Fruit fly (Drosophila melanogaster) whole organism, embryonic: ENCODE results near the gene Zn72D.

Experiments used
- Atf3 ChIP-seq: fragments of 200-800 bp; sonication (Bioruptor generic); optimal IDR thresholded peaks from 3 replicates; lab custom pipeline; 2016; ENCODE audit warnings: missing biosample characterization, missing genetic modification characterization
- B-H2 ChIP-seq: fragments of 200-800 bp; sonication (Bioruptor generic); optimal IDR thresholded peaks from 2 replicates; lab custom pipeline; 2018; ENCODE audit warnings: missing biosample characterization, mild to moderate bottlenecking, missing genetic modification characterization
- CG12769 ChIP-seq: fragments of 200-800 bp; sonication (Bioruptor generic); optimal IDR thresholded peaks from 2 replicates; lab custom pipeline; 2019; ENCODE audit warnings: missing biosample characterization, mild to moderate bottlenecking, missing genetic modification characterization, moderate library complexity
- CG13296 ChIP-seq: fragments of 200-800 bp; sonication (Bioruptor generic); optimal IDR thresholded peaks from 3 replicates; lab custom pipeline; 2018; ENCODE audit warnings: missing biosample characterization, mild to moderate bottlenecking, missing genetic modification characterization
- CG13894 ChIP-seq: fragments of 200-800 bp; sonication (Bioruptor generic); optimal IDR thresholded peaks from 3 replicates; lab custom pipeline; 2018; ENCODE audit warnings: missing biosample characterization, mild to moderate bottlenecking, missing genetic modification characterization, moderate library complexity
- CG15011 ChIP-seq: fragments of 200-800 bp; sonication (Bioruptor generic); optimal IDR thresholded peaks from 3 replicates; lab custom pipeline; 2018; ENCODE audit warnings: missing biosample characterization, mild to moderate bottlenecking, missing genetic modification characterization
- CG17568 ChIP-seq: fragments of 200-800 bp; sonication (Bioruptor generic); optimal IDR thresholded peaks from 2 replicates; lab custom pipeline; 2018; ENCODE audit warnings: missing biosample characterization, mild to moderate bottlenecking, missing genetic modification characterization, moderate library complexity
- CG17829 ChIP-seq: fragments of 200-800 bp; optimal IDR thresholded peaks from 2 replicates; lab custom pipeline; 2019; ENCODE audit warnings: missing biosample characterization, mild to moderate bottlenecking, missing genetic modification characterization, moderate library complexity
- CG1792 ChIP-seq: fragments of 200-800 bp; sonication (Bioruptor generic); optimal IDR thresholded peaks from 2 replicates; lab custom pipeline; 2016; ENCODE audit warnings: missing biosample characterization, missing genetic modification characterization
- CG18011 ChIP-seq: fragments of 200-800 bp; sonication (Bioruptor generic); optimal IDR thresholded peaks from 2 replicates; lab custom pipeline; 2017; ENCODE audit warnings: missing biosample characterization, missing genetic modification characterization, mild to moderate bottlenecking, moderate library complexity, missing genotype
- CG2129 ChIP-seq: fragments of 200-800 bp; sonication (Bioruptor generic); IDR thresholded peaks from 2 replicates; pipeline ENCODE4 v1.3.6; 2022; ENCODE audit warnings: missing biosample characterization, missing genetic modification characterization; ENCODE audit not compliant: partially characterized antibody
- CG30431 ChIP-seq: fragments of 200-800 bp; sonication (Bioruptor generic); optimal IDR thresholded peaks from 2 replicates; lab custom pipeline; 2017; ENCODE audit warnings: missing biosample characterization, missing genetic modification characterization
- CG7271 ChIP-seq: fragments of 200-800 bp; sonication (Bioruptor generic); optimal IDR thresholded peaks from 2 replicates; lab custom pipeline; 2018; ENCODE audit warnings: missing biosample characterization, mild to moderate bottlenecking, missing genetic modification characterization, moderate library complexity
- CG7556 ChIP-seq: fragments of 200-800 bp; sonication (Bioruptor generic); optimal IDR thresholded peaks from 2 replicates; lab custom pipeline; 2017; ENCODE audit warnings: missing biosample characterization, mild to moderate bottlenecking, missing genetic modification characterization
- CG7987 ChIP-seq: fragments of 200-800 bp; sonication (Bioruptor generic); optimal IDR thresholded peaks from 2 replicates; lab custom pipeline; 2018; ENCODE audit warnings: missing biosample characterization, mild to moderate bottlenecking, missing genetic modification characterization, moderate library complexity
- CG8290 ChIP-seq, 3 experiments: fragments of 200-800 bp; sonication (Bioruptor generic); optimal IDR thresholded peaks; 2 replicates each; lab custom pipeline; 2016 to 2019; ENCODE audit warnings: missing biosample characterization in 3 of 3, missing genetic modification characterization in 3 of 3, mild to moderate bottlenecking in 2 of 3, moderate library complexity in 1 of 3
- CG9609 ChIP-seq: fragments of 200-800 bp; sonication (Bioruptor generic); optimal IDR thresholded peaks from 3 replicates; lab custom pipeline; 2016; ENCODE audit warnings: missing biosample characterization, missing genetic modification characterization
- Dfd ChIP-seq, 2 experiments: fragments of >200 bp; optimal IDR thresholded peaks; 2 replicates each; lab custom pipeline; 2017; ENCODE audit warnings: missing biosample characterization in 2 of 2, missing genetic modification characterization in 2 of 2
- Dip2 ChIP-seq: fragments of 200-800 bp; sonication (Bioruptor generic); IDR thresholded peaks from 2 replicates; pipeline ENCODE4 v1.3.6; 2022; ENCODE audit warnings: missing biosample characterization, missing genetic modification characterization
- Dll ChIP-seq: fragments of 200-800 bp; sonication (Bioruptor generic); IDR thresholded peaks from 4 replicates; pipeline ENCODE4 v1.3.6; 2022; ENCODE audit warnings: missing biosample characterization, missing genetic modification characterization; ENCODE audit not compliant: partially characterized antibody
- Drgx ChIP-seq: fragments of 200-800 bp; sonication (Bioruptor generic); IDR thresholded peaks from 2 replicates; pipeline ENCODE4 v1.3.6; 2022; ENCODE audit warnings: missing biosample characterization, missing genetic modification characterization
- Hr3 ChIP-seq: fragments of 200-800 bp; sonication (Bioruptor generic); optimal IDR thresholded peaks from 3 replicates; lab custom pipeline; 2016; ENCODE audit warnings: missing biosample characterization, missing genetic modification characterization
- Med ChIP-seq: fragments of 200-800 bp; sonication (Bioruptor generic); peaks from one replicate; lab custom pipeline; 2016; ENCODE audit warnings: missing biosample characterization, missing genetic modification characterization, mild to moderate bottlenecking, inconsistent platforms, moderate library complexity
- Sry-β ChIP-seq: fragments of 200-800 bp; sonication (Bioruptor generic); optimal IDR thresholded peaks from 2 replicates; lab custom pipeline; 2018; ENCODE audit warnings: missing biosample characterization, mild to moderate bottlenecking, missing genetic modification characterization, moderate library complexity
- Xbp1 ChIP-seq: fragments of 200-800 bp; sonication (Bioruptor generic); optimal IDR thresholded peaks from 3 replicates; lab custom pipeline; 2016; ENCODE audit warnings: missing biosample characterization, mild to moderate bottlenecking, missing genetic modification characterization
- bsh ChIP-seq, 2 experiments: fragments of 200-800 bp; sonication (Bioruptor generic); optimal IDR thresholded peaks; 2 replicates each; lab custom pipeline; 2017 to 2018; ENCODE audit warnings: mild to moderate bottlenecking in 2 of 2, missing biosample characterization in 2 of 2, missing genetic modification characterization in 2 of 2, moderate library complexity in 1 of 2
- chn ChIP-seq: fragments of 200-800 bp; sonication (Bioruptor generic); optimal IDR thresholded peaks from 2 replicates; lab custom pipeline; 2016; ENCODE audit warnings: missing biosample characterization, missing genetic modification characterization
- cwo ChIP-seq: fragments of 200-800 bp; sonication (Bioruptor generic); optimal IDR thresholded peaks from 3 replicates; lab custom pipeline; 2017; ENCODE audit warnings: missing biosample characterization, missing genetic modification characterization, mild to moderate bottlenecking, moderate library complexity, missing genetic modification reagents
- dmrt11E ChIP-seq: fragments of 200-800 bp; sonication (Bioruptor generic); optimal IDR thresholded peaks from 3 replicates; lab custom pipeline; 2018; ENCODE audit warnings: missing biosample characterization, mild to moderate bottlenecking, missing genetic modification characterization, moderate library complexity
- en ChIP-seq: fragments of 200-800 bp; sonication (Bioruptor generic); optimal IDR thresholded peaks from 2 replicates; lab custom pipeline; 2016; ENCODE audit warnings: missing biosample characterization, missing genetic modification characterization
- eyg ChIP-seq: fragments of 200-800 bp; sonication (Bioruptor generic); optimal IDR thresholded peaks from 3 replicates; lab custom pipeline; 2016; ENCODE audit warnings: missing biosample characterization, missing genetic modification characterization
- fd64A ChIP-seq: fragments of 200-800 bp; sonication (Bioruptor generic); optimal IDR thresholded peaks from 3 replicates; lab custom pipeline; 2018; ENCODE audit warnings: missing biosample characterization, mild to moderate bottlenecking, missing genetic modification characterization
- gt ChIP-seq: fragments of 200-800 bp; sonication (Bioruptor generic); IDR thresholded peaks from 2 replicates; pipeline ENCODE4 v1.3.6; 2022; ENCODE audit warnings: missing biosample characterization, missing genetic modification characterization
- h ChIP-seq: fragments of >200 bp; optimal IDR thresholded peaks from 2 replicates; lab custom pipeline; 2017
- hb ChIP-seq: fragments of 200-800 bp; sonication (Bioruptor generic); IDR thresholded peaks from 3 replicates; pipeline ENCODE4 v1.3.6; 2022; ENCODE audit warnings: missing biosample characterization, missing genetic modification characterization; ENCODE audit not compliant: partially characterized antibody
- lola ChIP-seq, 3 experiments: fragments of >200 bp in 2 of 3; fragments of 200-800 bp in 1 of 3; sonication (Bioruptor generic) in 1 of 3; optimal IDR thresholded peaks; 2 replicates each; lab custom pipeline; 2017 to 2019; ENCODE audit warnings: missing biosample characterization in 3 of 3, missing genetic modification characterization in 3 of 3, mild to moderate bottlenecking in 1 of 3, moderate library complexity in 1 of 3
- nerfin-2 ChIP-seq: fragments of 200-800 bp; sonication (Bioruptor generic); IDR thresholded peaks from 2 replicates; pipeline ENCODE4 v1.3.6; 2022; ENCODE audit warnings: missing biosample characterization, missing genetic modification characterization; ENCODE audit not compliant: partially characterized antibody
- nom ChIP-seq: fragments of 200-800 bp; sonication (Bioruptor generic); optimal IDR thresholded peaks from 2 replicates; lab custom pipeline; 2017; ENCODE audit warnings: missing biosample characterization, missing genetic modification characterization, mild to moderate bottlenecking, moderate library complexity, missing genetic modification reagents
- pan ChIP-seq, 4 experiments: fragments of >200 bp in 3 of 4; fragments of 200-800 bp in 1 of 4; sonication (Bioruptor generic) in 1 of 4; optimal IDR thresholded peaks in 3 of 4; IDR thresholded peaks in 1 of 4; 2 replicates each; pipeline versions ENCODE4 v1.3.6 to Lab custom; 2017 to 2022; ENCODE audit warnings: missing biosample characterization in 2 of 4, missing genetic modification characterization in 2 of 4, mixed read lengths in 1 of 4
- pfk ChIP-seq: fragments of 200-800 bp; sonication (Bioruptor generic); optimal IDR thresholded peaks from 2 replicates; lab custom pipeline; 2018; ENCODE audit warnings: missing biosample characterization, mild to moderate bottlenecking, missing genetic modification characterization, moderate library complexity

Gene Zn72D

DNA sequence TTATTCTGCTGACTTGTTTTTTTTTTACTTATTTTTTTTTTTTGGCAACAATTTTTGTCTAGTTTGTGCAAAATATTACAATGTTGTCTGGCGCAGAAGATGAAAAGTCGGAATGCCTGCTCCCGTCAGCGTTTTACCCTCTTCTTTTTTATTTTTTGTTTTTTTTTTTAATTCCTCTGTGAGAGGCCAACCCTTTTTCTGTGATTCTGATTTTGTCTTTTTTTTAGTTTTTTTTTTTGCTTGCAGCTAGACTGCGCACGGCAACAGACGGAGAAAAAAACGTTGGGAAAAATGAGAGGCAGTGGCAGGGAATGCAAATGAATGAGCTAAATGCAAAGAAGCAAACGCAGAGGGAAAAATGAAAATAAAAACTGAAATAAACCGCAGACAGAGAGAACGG is 40.7 kb upstream of the Zn72D start:
- TF ChIP-seq Hr3 (GFP tag; lab: Kevin White, UChicago), result no peak
- TF ChIP-seq CG9609 (GFP tag; lab: Kevin White, UChicago), result no peak
- no peak for TF ChIP-seq CG7987 (GFP tag; lab: Kevin White, UChicago)
- TF ChIP-seq h (lab: Kevin White, UChicago), result no peak
- no peak for TF ChIP-seq Dip2
- no peak for TF ChIP-seq Atf3
- TF ChIP-seq eyg (GFP tag; lab: Kevin White, UChicago), result no peak
- TF ChIP-seq nerfin-2 (GFP tag; lab: Robert Waterston, UW), result no peak
- no peak for TF ChIP-seq B-H2 (GFP tag; lab: Kevin White, UChicago)
- TF ChIP-seq cwo (GFP tag; lab: Kevin White, UChicago), result no peak
- TF ChIP-seq lola (GFP tag; optimal IDR thresholded peaks at IDR 0.05; lab: Kevin White, UChicago), result no peak
- TF ChIP-seq CG7271 (tag; lab: Kevin White, UChicago), result no peak
- TF ChIP-seq CG30431 (GFP tag; lab: Kevin White, UChicago), result no peak
- no peak for TF ChIP-seq CG18011 (GFP tag; lab: Kevin White, UChicago)
- peak; percentile 54; the same call in 1 of the 2 replicates for TF ChIP-seq Drgx
- TF ChIP-seq nom (GFP tag; lab: Kevin White, UChicago), result peak; percentile 64
- no peak for TF ChIP-seq chn (GFP tag; lab: Kevin White, UChicago)
- peak in 1 of 2 experiments; percentile 10 for TF ChIP-seq bsh (GFP tag; optimal IDR thresholded peaks at IDR 0.05; lab: Kevin White, UChicago)
- TF ChIP-seq Xbp1 (GFP tag; lab: Kevin White, UChicago), result no peak
- TF ChIP-seq CG17568 (GFP tag; lab: Kevin White, UChicago), result no peak
- no peak for TF ChIP-seq en

DNA sequence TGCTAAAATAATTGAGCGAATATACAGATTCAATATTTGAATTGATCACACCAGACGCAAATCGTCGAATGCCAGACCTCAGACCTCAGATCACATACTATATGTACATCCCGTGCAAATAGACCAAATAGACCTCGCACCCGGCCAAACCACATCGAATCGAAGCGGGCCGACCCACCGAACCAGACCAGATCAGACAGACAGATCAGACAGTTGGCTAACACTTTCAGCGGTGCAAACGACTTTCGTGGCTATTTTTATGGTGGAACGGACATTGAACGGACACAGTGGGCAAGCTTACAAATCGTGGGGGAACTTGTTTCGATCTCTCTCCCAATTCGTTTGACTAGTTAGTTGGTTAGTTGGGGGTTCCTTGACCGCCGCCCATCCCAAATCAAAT is 39.3 kb upstream of the Zn72D start:
- TF ChIP-seq fd64A (GFP tag; lab: Kevin White, UChicago) (no peak), Sry-β (no peak), Drgx (peak; percentile 15; the same call in 1 of the 2 replicates), Dll (no peak), dmrt11E (no peak), CG2129 (GFP tag; lab: Robert Waterston, UW) (no peak), CG17829 (tag; lab: Kevin White, UChicago) (no peak), CG8290 (GFP tag; optimal IDR thresholded peaks at IDR 0.05; lab: Kevin White, UChicago) (no peak), CG8290 (tag; optimal IDR thresholded peaks at IDR 0.05; lab: Kevin White, UChicago) (peak in 1 of 2 experiments; percentile 9), CG13894 (tag; lab: Kevin White, UChicago) (peak; percentile 18), CG12769 (peak; percentile 71), pan (optimal IDR thresholded peaks at IDR 0.05; lab: Kevin White, UChicago) (no peak), pan (GFP tag; optimal IDR thresholded peaks at IDR 0.05 in 1 of 2, IDR thresholded peaks at IDR 0.05 in 1 of 2) (peak in 1 of 2 experiments; percentile 17), Med (peak; percentile 76), Dfd (GFP tag; optimal IDR thresholded peaks at IDR 0.05; lab: Kevin White, UChicago) (no peak), CG7556 (no peak), CG13296 (GFP tag; lab: Kevin White, UChicago) (no peak), CG1792 (GFP tag; lab: Kevin White, UChicago) (no peak), cwo (GFP tag; lab: Kevin White, UChicago) (peak; percentile 20), CG15011 (GFP tag; lab: Kevin White, UChicago) (no peak), gt (GFP tag; lab: Robert Waterston, UW) (no peak), pfk (GFP tag; lab: Kevin White, UChicago) (no peak), hb (GFP tag; lab: Robert Waterston, UW) (no peak)
